Fruit fly (Drosophila melanogaster) whole organism: ENCODE results near the gene spn-B.

Experiments
- CG8478 ChIP-seq: fragments of >200 bp; optimal IDR thresholded peaks from 2 replicates; lab custom pipeline; 2018; ENCODE audit warnings: inconsistent platforms
- Dll ChIP-seq: fragments of >200 bp; optimal IDR thresholded peaks from 2 replicates; lab custom pipeline; 2017

dm6 chr3R:14330654-14331053, 2.8 kb downstream of the spn-B start:
- TF ChIP-seq CG8478 (lab: Kevin White, UChicago) (no peak), Dll (lab: Kevin White, UChicago) (no peak)
